Worm (Caenorhabditis elegans) whole organism, mixed stage, embryonic: ENCODE measurements around the gene M106.7.
A peak's percentile ranks its signal among the peaks of the same experiment; 100 is the strongest.

Experiments used
- M03D4.4 ChIP-seq: sonication (generic microtip); optimal IDR thresholded peaks from 2 replicates; lab custom pipeline; 2017; ENCODE audit warnings: mild to moderate bottlenecking, missing genetic modification characterization, missing compliant biosample characterization
- blmp-1 ChIP-seq: fragments of 150-350 bp; optimal IDR thresholded peaks from 2 replicates; lab custom pipeline; 2014; ENCODE audit warnings: missing biosample characterization, missing genetic modification characterization
- ceh-39 ChIP-seq: fragments of 150-350 bp; optimal IDR thresholded peaks from 2 replicates; lab custom pipeline; 2014; ENCODE audit warnings: missing biosample characterization, missing genetic modification characterization
- ces-1 ChIP-seq: fragments of 150-350 bp; optimal IDR thresholded peaks from 2 replicates; lab custom pipeline; 2014; ENCODE audit warnings: missing biosample characterization, missing genetic modification reagents, missing genetic modification characterization
- cnd-1 ChIP-seq: fragments of 200-800 bp; sonication (Bioruptor generic); optimal IDR thresholded peaks from 2 replicates; lab custom pipeline; 2018; ENCODE audit warnings: mild to moderate bottlenecking, missing genetic modification characterization, missing compliant biosample characterization
- elt-1 ChIP-seq: sonication (generic microtip); optimal IDR thresholded peaks from 2 replicates; lab custom pipeline; 2017; ENCODE audit warnings: missing genetic modification characterization, mild to moderate bottlenecking, missing compliant biosample characterization, antibody characterized with exemption, moderate library complexity, borderline replicate concordance; ENCODE audit not compliant: insufficient read depth
- elt-3 ChIP-seq: fragments of 150-350 bp; optimal IDR thresholded peaks from 2 replicates; lab custom pipeline; 2014; ENCODE audit warnings: missing biosample characterization, missing genetic modification characterization
- flh-1 ChIP-seq: fragments of 200-800 bp; sonication (Bioruptor generic); optimal IDR thresholded peaks from 2 replicates; lab custom pipeline; 2018; ENCODE audit warnings: mild to moderate bottlenecking, missing genetic modification characterization, moderate library complexity, missing compliant biosample characterization
- hlh-1 ChIP-seq: fragments of 150-350 bp; optimal IDR thresholded peaks from 2 replicates; lab custom pipeline; 2014; ENCODE audit warnings: missing biosample characterization, missing genetic modification reagents, missing genetic modification characterization
- lin-13 ChIP-seq: fragments of 150-350 bp; optimal IDR thresholded peaks from 2 replicates; lab custom pipeline; 2014; ENCODE audit warnings: missing biosample characterization, missing genetic modification characterization
- lsy-2 ChIP-seq: fragments of 150-350 bp; optimal IDR thresholded peaks from 2 replicates; lab custom pipeline; 2014; ENCODE audit warnings: missing biosample characterization, missing genetic modification characterization
- mls-2 ChIP-seq: sonication (generic microtip); optimal IDR thresholded peaks from 2 replicates; lab custom pipeline; 2016; ENCODE audit warnings: mild to moderate bottlenecking, missing genetic modification characterization, moderate library complexity, missing compliant biosample characterization
- nhr-12 ChIP-seq: fragments of 150-350 bp; optimal IDR thresholded peaks from 2 replicates; lab custom pipeline; 2014; ENCODE audit warnings: missing biosample characterization, missing genetic modification characterization
- nhr-2 ChIP-seq: fragments of 150-350 bp; optimal IDR thresholded peaks from 2 replicates; lab custom pipeline; 2014; ENCODE audit warnings: missing biosample characterization, missing genetic modification characterization
- nhr-237 ChIP-seq: fragments of 150-350 bp; optimal IDR thresholded peaks from 2 replicates; lab custom pipeline; 2014; ENCODE audit warnings: missing biosample characterization, missing genetic modification characterization
- nhr-28 ChIP-seq: fragments of 150-350 bp; optimal IDR thresholded peaks from 2 replicates; lab custom pipeline; 2014; ENCODE audit warnings: missing biosample characterization, missing genetic modification characterization
- nhr-76 ChIP-seq: sonication (generic microtip); optimal IDR thresholded peaks from 2 replicates; lab custom pipeline; 2017; ENCODE audit warnings: missing biosample characterization, missing genetic modification characterization
- sem-2 ChIP-seq: fragments of 200-800 bp; sonication (Bioruptor generic); optimal IDR thresholded peaks from 2 replicates; lab custom pipeline; 2018; ENCODE audit warnings: mild to moderate bottlenecking, missing genetic modification characterization, missing compliant biosample characterization
- snpc-4 ChIP-seq: fragments of 150-350 bp; optimal IDR thresholded peaks from 2 replicates; lab custom pipeline; 2014; ENCODE audit warnings: missing biosample characterization, missing genetic modification characterization
- unc-120 ChIP-seq: sonication (generic microtip); optimal IDR thresholded peaks from 2 replicates; lab custom pipeline; 2017; ENCODE audit warnings: missing genetic modification characterization, missing compliant biosample characterization; ENCODE audit not compliant: poor library complexity, severe bottlenecking
- unc-39 ChIP-seq: fragments of 150-350 bp; optimal IDR thresholded peaks from 2 replicates; lab custom pipeline; 2014; ENCODE audit warnings: missing biosample characterization, missing genetic modification characterization
- zip-8 ChIP-seq: fragments of 150-350 bp; optimal IDR thresholded peaks from 2 replicates; lab custom pipeline; 2014; ENCODE audit warnings: missing biosample characterization, missing genetic modification characterization
- ztf-11 ChIP-seq: fragments of 150-350 bp; optimal IDR thresholded peaks from 2 replicates; lab custom pipeline; 2014; ENCODE audit warnings: missing biosample characterization, missing genetic modification characterization

The M106.7 gene

DNA sequence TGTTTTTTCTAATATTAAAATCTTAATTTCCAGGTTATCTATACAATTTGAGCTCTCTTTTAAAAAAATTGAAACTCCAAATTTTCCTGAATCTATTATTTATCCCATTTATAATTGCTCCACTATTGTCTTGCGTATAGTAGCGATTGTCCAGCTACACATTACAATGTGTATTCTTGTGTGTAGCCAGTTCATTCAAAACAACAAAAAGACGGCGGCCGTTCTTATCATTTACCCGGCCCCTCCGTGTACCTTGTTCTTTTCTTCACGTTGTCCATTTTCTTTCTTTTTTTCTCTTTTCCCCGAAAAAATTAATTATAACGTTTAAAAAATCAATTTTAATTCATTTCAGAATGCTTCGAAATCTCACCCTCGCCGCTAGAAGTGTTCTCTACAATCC is 36.3 kb downstream of the M106.7 start, which contains the start of gene ech-4:
Gene ech-4, plus strand, starts transcription at position 353 of the 400 bp plus-strand sequence.
- TF ChIP-seq unc-39 (no peak), ces-1 (GFP tag; lab: Kevin White, UChicago) (no peak), nhr-28 (tag; lab: Kevin White, UChicago) (no peak), flh-1 (no peak), cnd-1 (tag; lab: Kevin White, UChicago) (no peak), zip-8 (tag; lab: Kevin White, UChicago) (no peak), hlh-1 (tag; lab: Kevin White, UChicago) (no peak), blmp-1 (tag; lab: Kevin White, UChicago) (no peak), elt-3 (tag; lab: Kevin White, UChicago) (no peak), ztf-11 (tag; lab: Kevin White, UChicago) (no peak), nhr-12 (tag; lab: Kevin White, UChicago) (no peak), nhr-237 (tag; lab: Kevin White, UChicago) (no peak), nhr-76 (tag; lab: Kevin White, UChicago) (no peak), snpc-4 (tag; lab: Kevin White, UChicago) (no peak)

ce11 chrII:10819928-10820423 is 37.0 kb downstream of the M106.7 start, which contains the start of gene R06F6.8:
Gene R06F6.8 (minus strand): TSS chrII:10819978.
- TF ChIP-seq nhr-2 (tag; lab: Kevin White, UChicago) (no peak), cnd-1 (tag; lab: Kevin White, UChicago) (no peak), ces-1 (GFP tag; lab: Kevin White, UChicago) (peak; percentile 12)

ce11 chrII:10810690-10811089 is 46.3 kb downstream of the M106.7 start, which contains the start of gene msrp-7:
Gene msrp-7 (plus strand): TSS chrII:10810990.
- no peak for TF ChIP-seq M03D4.4
- TF ChIP-seq elt-1: no peak
- TF ChIP-seq blmp-1 (tag; lab: Kevin White, UChicago): no peak
- no peak for TF ChIP-seq lin-13 (tag; lab: Kevin White, UChicago)

ce11 chrII:10808708-10809343 is 48.2 kb downstream of the M106.7 start, which contains the start of gene R06F6.14:
Gene R06F6.14 (plus strand): TSS chrII:10809293.
- TF ChIP-seq lsy-2 (tag; lab: Kevin White, UChicago): no peak
- TF ChIP-seq M03D4.4: no peak
- no peak for TF ChIP-seq mls-2 (tag; lab: Kevin White, UChicago)
- no peak for TF ChIP-seq ceh-39 (tag; lab: Kevin White, UChicago)
- TF ChIP-seq elt-3 (tag; lab: Kevin White, UChicago): no peak
- TF ChIP-seq lin-13 (tag; lab: Kevin White, UChicago): no peak
- TF ChIP-seq nhr-12 (tag; lab: Kevin White, UChicago): no peak
- TF ChIP-seq elt-1: no peak
- TF ChIP-seq hlh-1 (tag; lab: Kevin White, UChicago): no peak
- no peak for TF ChIP-seq ztf-11 (tag; lab: Kevin White, UChicago)
- TF ChIP-seq sem-2 (GFP tag; lab: Kevin White, UChicago): no peak
- no peak for TF ChIP-seq nhr-76 (tag; lab: Kevin White, UChicago)
- TF ChIP-seq unc-120 (tag; lab: Kevin White, UChicago): no peak
- TF ChIP-seq, all 35 proteins: peak for 0
